Worm (Caenorhabditis elegans) whole organism, late embryonic: ENCODE data around the gene fut-4.

ENCODE experiments used
- C38D4.7 ChIP-seq: fragments of 200-800 bp; sonication (Bioruptor generic); optimal IDR thresholded peaks from 2 replicates; lab custom pipeline; 2018; ENCODE audit warnings: mild to moderate bottlenecking, missing genetic modification characterization, moderate library complexity, missing compliant biosample characterization
- K09A11.1 ChIP-seq: sonication (generic microtip); optimal IDR thresholded peaks from 2 replicates; lab custom pipeline; 2017; ENCODE audit warnings: antibody characterized with exemption, mild to moderate bottlenecking, missing genetic modification characterization, missing compliant biosample characterization; ENCODE audit not compliant: insufficient read depth
- ama-1 ChIP-seq: fragments of 150-350 bp; optimal IDR thresholded peaks from 2 replicates; lab custom pipeline; 2014
- ceh-30 ChIP-seq: fragments of 150-350 bp; optimal IDR thresholded peaks from 2 replicates; lab custom pipeline; 2014; ENCODE audit warnings: missing biosample characterization, missing genetic modification characterization
- ceh-48 ChIP-seq: sonication (generic microtip); optimal IDR thresholded peaks from 2 replicates; lab custom pipeline; 2016; ENCODE audit warnings: missing genetic modification characterization, inconsistent platforms, missing compliant biosample characterization
- dve-1 ChIP-seq: sonication (generic microtip); optimal IDR thresholded peaks from 2 replicates; lab custom pipeline; 2017; ENCODE audit warnings: antibody characterized with exemption, mild to moderate bottlenecking, missing genetic modification characterization, missing compliant biosample characterization
- fax-1 ChIP-seq: sonication (generic microtip); optimal IDR thresholded peaks from 2 replicates; lab custom pipeline; 2016; ENCODE audit warnings: missing genotype, missing genetic modification characterization, missing compliant biosample characterization
- fkh-10 ChIP-seq: fragments of 150-350 bp; optimal IDR thresholded peaks from 2 replicates; lab custom pipeline; 2014; ENCODE audit warnings: missing biosample characterization, missing genetic modification reagents, missing genetic modification characterization
- fkh-6 ChIP-seq: sonication (generic microtip); optimal IDR thresholded peaks from 2 replicates; lab custom pipeline; 2016; ENCODE audit warnings: missing genetic modification characterization, missing compliant biosample characterization
- lim-6 ChIP-seq: sonication (generic microtip); optimal IDR thresholded peaks from 2 replicates; lab custom pipeline; 2016; ENCODE audit warnings: missing genetic modification characterization, missing compliant biosample characterization
- nhr-11 ChIP-seq: fragments of 150-350 bp; optimal IDR thresholded peaks from 2 replicates; lab custom pipeline; 2014; ENCODE audit warnings: missing biosample characterization, missing genetic modification characterization
- pqm-1 ChIP-seq: sonication (generic microtip); optimal IDR thresholded peaks from 2 replicates; lab custom pipeline; 2016; ENCODE audit warnings: missing genetic modification characterization, missing compliant biosample characterization
- tbx-2 ChIP-seq: sonication (generic microtip); optimal IDR thresholded peaks from 2 replicates; lab custom pipeline; 2016; ENCODE audit warnings: missing genetic modification characterization, missing compliant biosample characterization
- unc-86 ChIP-seq: sonication (generic microtip); optimal IDR thresholded peaks from 2 replicates; lab custom pipeline; 2016; ENCODE audit warnings: missing genetic modification characterization, missing compliant biosample characterization

- TF ChIP-seq nhr-11 (tag; lab: Kevin White, UChicago) = no peak
- no peak for TF ChIP-seq ceh-48 (tag; lab: Kevin White, UChicago)
- TF ChIP-seq fkh-10 = no peak
- TF ChIP-seq lim-6 (tag; lab: Kevin White, UChicago) = no peak
- TF ChIP-seq ama-1 (lab: Kevin White, UChicago) = no peak
- TF ChIP-seq fax-1 (tag; lab: Kevin White, UChicago) = no peak
- TF ChIP-seq C38D4.7 = no peak
- TF ChIP-seq K09A11.1 (tag; lab: Kevin White, UChicago) = no peak
- TF ChIP-seq tbx-2 = no peak
- TF ChIP-seq pqm-1 (tag; lab: Kevin White, UChicago) = no peak
- TF ChIP-seq ceh-30 (tag; lab: Kevin White, UChicago) = no peak
- TF ChIP-seq dve-1 (tag; lab: Kevin White, UChicago) = no peak
- no peak for TF ChIP-seq unc-86 (tag; lab: Kevin White, UChicago)
- no peak for TF ChIP-seq fkh-6 (tag; lab: Kevin White, UChicago)
Observed at ce11 chrII:2832098-2832497, 9.8 kb upstream of the fut-4 start.
